Worm (Caenorhabditis elegans) whole organism, L3 larva: ENCODE data around the gene R166.3.

Experiments
- ama-1 ChIP-seq: fragments of 150-350 bp; optimal IDR thresholded peaks from 2 replicates; lab custom pipeline; 2018
- ceh-16 ChIP-seq: sonication (generic microtip); optimal IDR thresholded peaks from 2 replicates; lab custom pipeline; 2017; ENCODE audit warnings: missing biosample characterization, missing genetic modification characterization
- nhr-12 ChIP-seq: fragments of 150-350 bp; optimal IDR thresholded peaks from 2 replicates; lab custom pipeline; 2014; ENCODE audit warnings: missing biosample characterization, missing genetic modification characterization
- nhr-77 ChIP-seq: fragments of 150-350 bp; optimal IDR thresholded peaks from 2 replicates; lab custom pipeline; 2014; ENCODE audit warnings: missing biosample characterization, missing genetic modification characterization
- pha-4 ChIP-seq: fragments of 150-350 bp; optimal IDR thresholded peaks from 2 replicates; lab custom pipeline; 2014; ENCODE audit warnings: missing biosample characterization, missing genetic modification reagents, missing genetic modification characterization
- skn-1 ChIP-seq: fragments of 150-350 bp; optimal IDR thresholded peaks from 2 replicates; lab custom pipeline; 2014; ENCODE audit warnings: missing biosample characterization, missing genetic modification characterization
- snpc-4 ChIP-seq: fragments of 150-350 bp; optimal IDR thresholded peaks from 2 replicates; lab custom pipeline; 2014; ENCODE audit warnings: missing biosample characterization, missing genetic modification characterization
- tbx-2 ChIP-seq: sonication (generic microtip); optimal IDR thresholded peaks from 2 replicates; lab custom pipeline; 2016; ENCODE audit warnings: mild to moderate bottlenecking, missing genetic modification characterization, missing compliant biosample characterization
- unc-62 ChIP-seq: fragments of 150-350 bp; sonication (generic microtip); optimal IDR thresholded peaks from 4 replicates; lab custom pipeline; 2014; ENCODE audit warnings: missing biosample characterization, missing genetic modification reagents, missing genetic modification characterization

- TF ChIP-seq ceh-16 (tag; lab: Kevin White, UChicago) (no peak), nhr-12 (tag; lab: Kevin White, UChicago) (no peak), nhr-77 (tag; lab: Kevin White, UChicago) (no peak), skn-1 (tag; lab: Kevin White, UChicago) (no peak), unc-62 (no peak), tbx-2 (tag; lab: Kevin White, UChicago) (peak; percentile 23), ama-1 (lab: Kevin White, UChicago) (no peak), snpc-4 (tag; lab: Kevin White, UChicago) (no peak), pha-4 (tag; lab: Kevin White, UChicago) (peak; percentile 22)
Observed at ce11 chrII:10527649-10528134, 11.4 kb downstream of the R166.3 start, which contains the start of gene mab-10.
